Worm (Caenorhabditis elegans): ENCODE data around the gene cest-9.2.

cest-9.2 gene

ce11 chrX:12252189-12252588 is 30.3 kb downstream of the cest-9.2 start:
- TF ChIP-seq mep-1 (tag; optimal IDR thresholded peaks at IDR 0.05) (no peak), ces-1 (GFP tag; optimal IDR thresholded peaks at IDR 0.05) (peak; percentile 80)

ce11 chrX:12256594-12257048 is 34.7 kb downstream of the cest-9.2 start, which contains the start of gene E01G6.2:
Gene E01G6.2 (plus strand): TSS chrX:12256644.
- no peak for TF ChIP-seq nhr-76 (tag; optimal IDR thresholded peaks at IDR 0.05)

ce11 chrX:12260381-12260931 is 38.5 kb downstream of the cest-9.2 start, which contains the start of gene E01G6.1:
Gene E01G6.1 (plus strand): TSS chrX:12260881.
- TF ChIP-seq unc-39 (tag; optimal IDR thresholded peaks at IDR 0.05), result no peak
- TF ChIP-seq ztf-11 (tag; optimal IDR thresholded peaks at IDR 0.05), result no peak
- TF ChIP-seq snpc-4 (tag; optimal IDR thresholded peaks at IDR 0.05), result no peak
- TF ChIP-seq ces-1 (GFP tag; optimal IDR thresholded peaks at IDR 0.05), result no peak
- TF ChIP-seq ham-2 (GFP tag; optimal IDR thresholded peaks at IDR 0.05), result no peak
- TF ChIP-seq mep-1 (tag; optimal IDR thresholded peaks at IDR 0.05), result no peak
- TF ChIP-seq nhr-237 (tag; optimal IDR thresholded peaks at IDR 0.05), result no peak
- no peak for TF ChIP-seq flh-1 (GFP tag; optimal IDR thresholded peaks at IDR 0.05)
- TF ChIP-seq pha-4 (tag; optimal IDR thresholded peaks at IDR 0.05), result no peak
- no peak for TF ChIP-seq unc-62 (GFP tag; optimal IDR thresholded peaks at IDR 0.05)
- TF ChIP-seq lsy-2 (tag; optimal IDR thresholded peaks at IDR 0.05), result no peak
- no peak for TF ChIP-seq ceh-83 (GFP tag; optimal IDR thresholded peaks at IDR 0.05)
- no peak for TF ChIP-seq lin-32 (GFP tag; optimal IDR thresholded peaks at IDR 0.05)
- TF ChIP-seq lin-13 (tag; optimal IDR thresholded peaks at IDR 0.05), result no peak
- no peak for TF ChIP-seq M03D4.4 (tag; optimal IDR thresholded peaks at IDR 0.05)
- TF ChIP-seq sptf-1 (tag; optimal IDR thresholded peaks at IDR 0.05), result no peak
- TF ChIP-seq nhr-28 (tag; optimal IDR thresholded peaks at IDR 0.05), result no peak
- no peak for TF ChIP-seq bed-3 (GFP tag; optimal IDR thresholded peaks at IDR 0.05)
- TF ChIP-seq sem-2 (GFP tag; optimal IDR thresholded peaks at IDR 0.05), result no peak
- TF ChIP-seq nhr-2 (tag; optimal IDR thresholded peaks at IDR 0.05), result no peak

- TF ChIP-seq ceh-43 (GFP tag; optimal IDR thresholded peaks at IDR 0.05) (no peak), lin-32 (GFP tag; optimal IDR thresholded peaks at IDR 0.05) (no peak), nhr-12 (tag; optimal IDR thresholded peaks at IDR 0.05) (no peak), sem-2 (GFP tag; optimal IDR thresholded peaks at IDR 0.05) (no peak), unc-62 (GFP tag; optimal IDR thresholded peaks at IDR 0.05) (no peak), mep-1 (tag; optimal IDR thresholded peaks at IDR 0.05) (no peak), ceh-39 (tag; optimal IDR thresholded peaks at IDR 0.05) (no peak), drap-1 (GFP tag; optimal IDR thresholded peaks at IDR 0.05) (no peak), lin-13 (tag; optimal IDR thresholded peaks at IDR 0.05) (no peak), nhr-2 (tag; optimal IDR thresholded peaks at IDR 0.05) (no peak), bed-3 (GFP tag; optimal IDR thresholded peaks at IDR 0.05) (no peak), unc-39 (tag; optimal IDR thresholded peaks at IDR 0.05) (no peak), snpc-4 (tag; optimal IDR thresholded peaks at IDR 0.05) (no peak), zip-8 (tag; optimal IDR thresholded peaks at IDR 0.05) (no peak), cnd-1 (tag; optimal IDR thresholded peaks at IDR 0.05) (no peak), pha-4 (tag; optimal IDR thresholded peaks at IDR 0.05) (no peak), mab-5 (tag; optimal IDR thresholded peaks at IDR 0.05) (no peak), nhr-237 (tag; optimal IDR thresholded peaks at IDR 0.05) (no peak), flh-1 (GFP tag; optimal IDR thresholded peaks at IDR 0.05) (no peak), sptf-1 (tag; optimal IDR thresholded peaks at IDR 0.05) (no peak)
These were observed 48.9 kb downstream of the cest-9.2 start, which contains the start of gene otpl-8 for ce11 chrX:12270841-12271240. Gene otpl-8 (minus strand): TSS chrX:12270941.

ce11 chrX:12273870-12274269 is 52.0 kb downstream of the cest-9.2 start, which contains the start of gene H19J13.2:
Gene H19J13.2 (minus strand): TSS chrX:12273970.
- TF ChIP-seq ham-2 (GFP tag; optimal IDR thresholded peaks at IDR 0.05) (no peak), ztf-11 (tag; optimal IDR thresholded peaks at IDR 0.05) (no peak), ces-1 (GFP tag; optimal IDR thresholded peaks at IDR 0.05) (no peak), snpc-4 (tag; optimal IDR thresholded peaks at IDR 0.05) (no peak), bed-3 (GFP tag; optimal IDR thresholded peaks at IDR 0.05) (no peak), mab-5 (tag; optimal IDR thresholded peaks at IDR 0.05) (no peak), flh-1 (GFP tag; optimal IDR thresholded peaks at IDR 0.05) (no peak), elt-1 (tag; optimal IDR thresholded peaks at IDR 0.05; ENCODE audit: borderline replicate concordance, insufficient read depth) (no peak), nhr-237 (tag; optimal IDR thresholded peaks at IDR 0.05) (no peak), ceh-39 (tag; optimal IDR thresholded peaks at IDR 0.05) (no peak), mep-1 (tag; optimal IDR thresholded peaks at IDR 0.05) (no peak), lin-13 (tag; optimal IDR thresholded peaks at IDR 0.05) (no peak), lin-32 (GFP tag; optimal IDR thresholded peaks at IDR 0.05) (no peak), zip-8 (tag; optimal IDR thresholded peaks at IDR 0.05) (no peak), ceh-43 (GFP tag; optimal IDR thresholded peaks at IDR 0.05) (no peak), nhr-76 (tag; optimal IDR thresholded peaks at IDR 0.05) (no peak), pha-4 (tag; optimal IDR thresholded peaks at IDR 0.05) (no peak), drap-1 (GFP tag; optimal IDR thresholded peaks at IDR 0.05) (no peak), mls-2 (tag; optimal IDR thresholded peaks at IDR 0.05) (no peak)
